Worm (Caenorhabditis elegans): ENCODE results near the gene srbc-8.

DNA sequence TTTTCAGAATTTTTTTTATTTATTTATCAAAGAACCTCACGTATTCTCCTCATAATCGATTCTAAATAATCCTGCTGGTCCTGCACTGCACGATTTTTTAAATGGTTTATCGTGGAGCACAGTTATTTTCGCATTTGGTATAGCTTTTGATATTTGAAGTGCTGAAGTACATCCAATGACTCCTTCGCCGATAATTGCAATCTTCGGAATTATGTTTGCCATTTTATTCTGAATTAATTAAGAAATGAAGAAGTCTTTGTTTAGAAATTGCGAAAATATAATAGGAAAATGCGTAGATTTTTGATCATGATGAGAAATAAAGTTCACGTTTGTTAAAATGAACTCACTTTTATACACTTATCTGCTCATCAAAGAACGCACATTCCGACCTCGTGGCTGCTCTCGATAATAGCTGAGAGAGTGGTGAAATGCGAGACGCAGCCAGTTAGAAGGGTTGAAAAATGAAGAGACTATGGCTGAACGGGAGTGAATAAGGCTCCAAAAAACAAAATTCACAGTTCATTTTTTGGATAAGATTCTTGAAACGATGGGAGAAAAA is 50.0 kb downstream of the srbc-8 start:
- no peak for TF ChIP-seq snpc-4 (tag; optimal IDR thresholded peaks at IDR 0.05)
- TF ChIP-seq egl-27 (tag; optimal IDR thresholded peaks at IDR 0.05) = no peak
- no peak for TF ChIP-seq unc-62 (GFP tag; optimal IDR thresholded peaks at IDR 0.05)
- TF ChIP-seq nhr-237 (tag; optimal IDR thresholded peaks at IDR 0.05) = no peak
